Worm (Caenorhabditis elegans) whole organism, L2 larva: ENCODE results near the gene gldc-1.

ENCODE experiments used
- ceh-16 ChIP-seq: fragments of 150-350 bp; optimal IDR thresholded peaks from 2 replicates; lab custom pipeline; 2014; ENCODE audit warnings: missing biosample characterization, missing genetic modification characterization
- nhr-12 ChIP-seq: fragments of 150-350 bp; optimal IDR thresholded peaks from 2 replicates; lab custom pipeline; 2014; ENCODE audit warnings: missing biosample characterization, missing genetic modification characterization
- nhr-77 ChIP-seq: fragments of 150-350 bp; optimal IDR thresholded peaks from 2 replicates; lab custom pipeline; 2014; ENCODE audit warnings: missing biosample characterization, missing genetic modification characterization
- unc-39 ChIP-seq: fragments of 150-350 bp; optimal IDR thresholded peaks from 2 replicates; lab custom pipeline; 2014; ENCODE audit warnings: missing biosample characterization, missing genetic modification characterization
- unc-62 ChIP-seq: fragments of 150-350 bp; optimal IDR thresholded peaks from 2 replicates; lab custom pipeline; 2014; ENCODE audit warnings: missing biosample characterization, missing genetic modification reagents, missing genetic modification characterization

ce11 chrII:6101475-6101874, 51.3 kb downstream of the gldc-1 start:
- no peak for TF ChIP-seq nhr-77 (tag; lab: Kevin White, UChicago)
- TF ChIP-seq nhr-12 (tag; lab: Kevin White, UChicago), result no peak
- TF ChIP-seq unc-39 (tag; lab: Kevin White, UChicago), result no peak
- TF ChIP-seq ceh-16, result no peak
- TF ChIP-seq unc-62 (GFP tag; lab: Kevin White, UChicago), result no peak
